Worm (Caenorhabditis elegans): ENCODE measurements around the gene C55A6.12.

DNA sequence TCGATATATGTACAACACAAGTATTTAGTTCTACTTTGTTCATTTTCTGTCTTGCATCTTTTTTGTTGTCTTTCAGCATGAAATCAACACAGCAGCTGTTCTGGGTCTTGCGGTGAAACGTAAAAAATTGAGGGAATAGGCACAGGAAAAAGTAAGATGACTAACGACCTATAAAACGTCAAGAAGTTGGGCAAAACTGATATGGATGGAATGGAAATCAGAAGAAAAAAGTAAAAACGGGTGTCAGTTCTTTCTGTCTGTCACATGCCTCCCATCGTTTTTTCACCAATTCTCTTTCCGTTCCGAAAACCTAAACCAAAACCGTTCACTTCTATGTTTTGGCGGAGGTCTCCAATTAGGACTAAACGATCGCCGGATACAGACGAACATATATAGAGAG is 2.0 kb downstream of the C55A6.12 start:
- TF ChIP-seq dpl-1 (GFP tag; optimal IDR thresholded peaks at IDR 0.05) (no peak), xnd-1 (tag; optimal IDR thresholded peaks at IDR 0.05) (no peak), attf-5 (GFP tag; optimal IDR thresholded peaks at IDR 0.05) (no peak), F52B5.7 (tag; optimal IDR thresholded peaks at IDR 0.05) (no peak), ztf-25 (GFP tag; IDR thresholded peaks at IDR 0.05) (no peak), Y79H2A.3 (GFP tag; conservative IDR thresholded peaks at IDR 0.05) (no peak), F10E7.11 (tag; optimal IDR thresholded peaks at IDR 0.05) (no peak), F49E8.2 (tag; optimal IDR thresholded peaks at IDR 0.05; ENCODE audit: insufficient read depth) (no peak)

All from whole organism, young adult.